Fruit fly (Drosophila melanogaster): ENCODE results near the gene MED17.

MED17 gene

dm6 chr3R:18185385-18185784, 3.5 kb upstream of the MED17 start, which contains the start of the genes Arp5 and CG7208 (continued):
- TF ChIP-seq hth (optimal IDR thresholded peaks at IDR 0.05): no peak
- no peak for TF ChIP-seq ttk (GFP tag; IDR thresholded peaks at IDR 0.05)
- TF ChIP-seq CG17802 (tag; optimal IDR thresholded peaks at IDR 0.05): peak; percentile 11
- TF ChIP-seq NC2β (GFP tag; optimal IDR thresholded peaks at IDR 0.05): peak; percentile 1
- peak in 1 of 2 experiments; percentile 44 for TF ChIP-seq Hr51 (GFP tag; optimal IDR thresholded peaks at IDR 0.05)
- no peak for TF ChIP-seq cad (GFP tag; optimal IDR thresholded peaks at IDR 0.05)
- TF ChIP-seq Ets97D (GFP tag; optimal IDR thresholded peaks at IDR 0.05): peak; percentile 70
- TF ChIP-seq Atf6 (GFP tag; IDR thresholded peaks at IDR 0.05): peak; percentile 56; the same call in 1 of the 2 replicates
- peak; percentile 40 for TF ChIP-seq Six4 (GFP tag; optimal IDR thresholded peaks at IDR 0.05)
- TF ChIP-seq Dbx (GFP tag; IDR thresholded peaks at IDR 0.05): peak; percentile 82
- peak; percentile 79 for TF ChIP-seq grau (tag; optimal IDR thresholded peaks at IDR 0.05)
- TF ChIP-seq CG14667 (GFP tag; IDR thresholded peaks at IDR 0.05): no peak; the same call in 1 of the 2 replicates
- peak; percentile 69 for TF ChIP-seq CG12942 (GFP tag; optimal IDR thresholded peaks at IDR 0.05)
- TF ChIP-seq ash1 (GFP tag; optimal IDR thresholded peaks at IDR 0.05): no peak
- TF ChIP-seq CG9817 (tag; optimal IDR thresholded peaks at IDR 0.05): peak; percentile 63
- peak; percentile 57 for TF ChIP-seq gsb-n (tag; optimal IDR thresholded peaks at IDR 0.05)
- peak; percentile 41 for TF ChIP-seq tx (GFP tag; optimal IDR thresholded peaks at IDR 0.05)
- TF ChIP-seq danr (GFP tag; IDR thresholded peaks at IDR 0.05): 0 out of 2 replicates have a peak, but pooled peaks have one; percentile 10
- no peak for TF ChIP-seq emc (GFP tag; optimal IDR thresholded peaks at IDR 0.05)
- TF ChIP-seq Xbp1 (GFP tag; optimal IDR thresholded peaks at IDR 0.05): peak; percentile 78
- no peak for TF ChIP-seq CG2129 (GFP tag; IDR thresholded peaks at IDR 0.05; ENCODE audit: partially characterized antibody)
- TF ChIP-seq CG10431 (GFP tag; optimal IDR thresholded peaks at IDR 0.05): no peak
- 0 out of 3 replicates have a peak, but pooled peaks have one; percentile 13 for TF ChIP-seq CG14050 (GFP tag; IDR thresholded peaks at IDR 0.05)
- no peak for TF ChIP-seq TFAM (GFP tag; optimal IDR thresholded peaks at IDR 0.05)
- TF ChIP-seq CG4617 (GFP tag; optimal IDR thresholded peaks at IDR 0.05; ENCODE audit: borderline replicate concordance): peak; percentile 73
- peak; percentile 55 for TF ChIP-seq CG12299 (tag; optimal IDR thresholded peaks at IDR 0.05)

- TF ChIP-seq amos (GFP tag; IDR thresholded peaks at IDR 0.05; ENCODE audit: partially characterized antibody) (peak; percentile 7; the same call in 1 of the 2 replicates), Med (GFP tag) (peak; percentile 32), slp2 (GFP tag; optimal IDR thresholded peaks at IDR 0.05) (no peak), gcm2 (GFP tag; optimal IDR thresholded peaks at IDR 0.05) (no peak), Gsc (GFP tag; IDR thresholded peaks at IDR 0.05) (no peak), z (GFP tag; IDR thresholded peaks at IDR 0.05) (0 out of 3 replicates have a peak, but pooled peaks have one; percentile 6)
Measured at dm6 chr3R:18191867-18192266, 3.0 kb downstream of the MED17 start, which contains the start of gene CG14313. TSS of gene CG14313 (minus strand) at chr3R:18191967.

dm6 chr3R:18195295-18195694, 6.4 kb downstream of the MED17 start:
- no peak for TF ChIP-seq CG15514 (GFP tag; optimal IDR thresholded peaks at IDR 0.05)
- TF ChIP-seq Med (GFP tag): peak; percentile 42
- TF ChIP-seq nerfin-2 (GFP tag; IDR thresholded peaks at IDR 0.05; ENCODE audit: partially characterized antibody): no peak
- no peak for TF ChIP-seq CG12299 (tag; optimal IDR thresholded peaks at IDR 0.05)
- no peak for TF ChIP-seq Jarid2 (GFP tag; optimal IDR thresholded peaks at IDR 0.05)
- TF ChIP-seq Dek (tag; optimal IDR thresholded peaks at IDR 0.05): no peak

- peak; percentile 63 for TF ChIP-seq Vsx1 (GFP tag; optimal IDR thresholded peaks at IDR 0.05)
- TF ChIP-seq Dek (tag; optimal IDR thresholded peaks at IDR 0.05): peak; percentile 6
- peak; percentile 88 for TF ChIP-seq pros (GFP tag; optimal IDR thresholded peaks at IDR 0.05)
- peak; percentile 70 for TF ChIP-seq psq (GFP tag; optimal IDR thresholded peaks at IDR 0.05)
- no peak for TF ChIP-seq Oaz (GFP tag; IDR thresholded peaks at IDR 0.05)
Measured at dm6 chr3R:18196622-18196990, 7.7 kb downstream of the MED17 start.
